Fruit fly (Drosophila melanogaster) whole organism, embryonic: Measurements from ENCODE around the gene TTLL4B.

Experiments
- CG17359 ChIP-seq: fragments of 200-800 bp; sonication (Bioruptor generic); optimal IDR thresholded peaks from 3 replicates; lab custom pipeline; 2018; ENCODE audit warnings: missing biosample characterization, mild to moderate bottlenecking, missing genetic modification characterization, moderate library complexity
- CG18011 ChIP-seq: fragments of 200-800 bp; sonication (Bioruptor generic); optimal IDR thresholded peaks from 2 replicates; lab custom pipeline; 2017; ENCODE audit warnings: missing biosample characterization, missing genetic modification characterization, mild to moderate bottlenecking, moderate library complexity, missing genotype
- CG32772 ChIP-seq: fragments of 200-800 bp; sonication (Bioruptor generic); IDR thresholded peaks from 2 replicates; pipeline ENCODE4 v1.3.6; 2022; ENCODE audit warnings: missing biosample characterization, missing genetic modification characterization
- D19B ChIP-seq: fragments of 200-800 bp; sonication (Bioruptor generic); optimal IDR thresholded peaks from 2 replicates; lab custom pipeline; 2017; ENCODE audit warnings: missing biosample characterization, mild to moderate bottlenecking, missing genetic modification characterization
- Dfd ChIP-seq, 2 experiments: fragments of >200 bp; optimal IDR thresholded peaks; 2 replicates each; lab custom pipeline; 2017; ENCODE audit warnings: missing biosample characterization in 2 of 2, missing genetic modification characterization in 2 of 2
- MTF-1 ChIP-seq: fragments of 200-800 bp; sonication (Bioruptor generic); optimal IDR thresholded peaks from 2 replicates; lab custom pipeline; 2018; ENCODE audit warnings: missing biosample characterization, mild to moderate bottlenecking, missing genetic modification characterization, borderline replicate concordance
- PHDP ChIP-seq: fragments of 200-800 bp; sonication (Bioruptor generic); optimal IDR thresholded peaks from 3 replicates; lab custom pipeline; 2018; ENCODE audit warnings: missing biosample characterization, mild to moderate bottlenecking, missing genetic modification characterization, moderate library complexity
- Rfx ChIP-seq: fragments of 200-800 bp; sonication (Bioruptor generic); IDR thresholded peaks from 2 replicates; pipeline ENCODE4 v1.3.6; 2022; ENCODE audit warnings: missing biosample characterization, missing genetic modification characterization
- pita ChIP-seq: fragments of 200-800 bp; sonication (Bioruptor generic); optimal IDR thresholded peaks from 2 replicates; lab custom pipeline; 2017; ENCODE audit warnings: missing biosample characterization, mild to moderate bottlenecking, missing genetic modification characterization
- tin ChIP-seq: fragments of 200-800 bp; sonication (Bioruptor generic); optimal IDR thresholded peaks from 3 replicates; lab custom pipeline; 2016; ENCODE audit warnings: missing biosample characterization, missing genetic modification characterization

DNA sequence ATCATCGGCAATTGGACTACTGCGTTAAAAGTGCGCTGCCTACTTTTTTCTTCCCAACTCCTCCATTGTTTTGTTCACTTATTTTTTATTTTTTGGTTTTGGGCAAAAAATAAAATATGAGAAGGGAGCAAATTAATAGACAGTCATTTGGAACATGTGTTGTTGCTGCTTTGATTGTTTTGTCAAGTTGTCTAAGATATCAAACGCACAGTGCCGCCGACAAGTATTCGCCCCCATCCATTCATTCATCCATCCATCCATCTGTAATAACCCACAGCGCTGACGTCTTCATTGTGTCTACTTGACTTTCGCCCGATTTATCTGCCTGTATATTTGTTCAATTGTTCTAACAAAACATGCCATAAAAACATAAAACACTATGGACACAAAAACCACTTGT lies 38.6 kb upstream of the TTLL4B start:
- TF ChIP-seq CG17359 (tag; lab: Kevin White, UChicago) = no peak
- no peak for TF ChIP-seq PHDP (tag; lab: Kevin White, UChicago)
- TF ChIP-seq Rfx (GFP tag; lab: Robert Waterston, UW) = no peak
- TF ChIP-seq Dfd (GFP tag; optimal IDR thresholded peaks at IDR 0.05; lab: Kevin White, UChicago) = no peak
- no peak for TF ChIP-seq tin (GFP tag; lab: Kevin White, UChicago)
- TF ChIP-seq CG32772 (GFP tag; lab: Robert Waterston, UW) = no peak
- no peak for TF ChIP-seq MTF-1
- TF ChIP-seq D19B (GFP tag; lab: Kevin White, UChicago) = no peak
- TF ChIP-seq pita (GFP tag; lab: Kevin White, UChicago) = no peak
- no peak for TF ChIP-seq CG18011 (GFP tag; lab: Kevin White, UChicago)
